Worm (Caenorhabditis elegans): ENCODE measurements around the gene Y54G2A.76.
"Not testable (repeated sequence)": the region's sequence is repeated elsewhere in the genome, so short reads cannot be mapped to it uniquely, and the experiment has no call there.

Y54G2A.76 gene

DNA sequence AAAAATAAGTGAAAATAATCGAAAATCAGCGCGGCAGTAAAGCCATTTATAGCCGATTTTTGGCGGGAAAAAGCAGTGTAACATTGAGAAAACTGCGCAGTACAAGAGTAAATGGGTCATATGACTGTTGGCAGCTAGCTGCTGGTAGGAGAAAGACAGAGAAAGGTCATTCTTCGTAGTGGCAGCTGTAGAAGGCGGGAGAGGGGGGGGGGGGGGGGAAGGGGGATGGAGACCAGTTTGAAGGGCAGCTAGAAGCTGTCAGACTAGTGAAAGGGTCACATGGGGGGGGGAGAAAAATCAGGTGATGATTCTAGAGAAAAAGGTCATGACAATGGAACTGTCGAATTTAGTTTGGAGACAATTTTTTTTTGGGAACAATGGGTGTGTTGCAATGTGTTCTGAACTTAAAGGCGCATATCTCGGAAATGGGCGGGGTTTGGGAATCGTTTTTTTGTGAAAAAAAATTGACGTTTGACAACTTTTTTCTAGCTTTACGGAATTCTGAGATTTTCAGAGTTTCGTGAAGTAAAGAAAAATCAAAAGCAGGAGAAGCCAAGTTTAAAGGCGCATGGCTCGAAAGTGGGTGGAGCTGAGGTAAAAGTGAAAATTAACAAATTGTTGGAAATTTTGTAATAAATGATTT lies 36.9 kb upstream of the Y54G2A.76 start:
- TF ChIP-seq sptf-1 (tag; optimal IDR thresholded peaks at IDR 0.05) = peak; percentile 19
- TF ChIP-seq ham-2 (GFP tag; optimal IDR thresholded peaks at IDR 0.05) = peak; percentile 25
- no peak for TF ChIP-seq nhr-2 (tag; optimal IDR thresholded peaks at IDR 0.05)

DNA sequence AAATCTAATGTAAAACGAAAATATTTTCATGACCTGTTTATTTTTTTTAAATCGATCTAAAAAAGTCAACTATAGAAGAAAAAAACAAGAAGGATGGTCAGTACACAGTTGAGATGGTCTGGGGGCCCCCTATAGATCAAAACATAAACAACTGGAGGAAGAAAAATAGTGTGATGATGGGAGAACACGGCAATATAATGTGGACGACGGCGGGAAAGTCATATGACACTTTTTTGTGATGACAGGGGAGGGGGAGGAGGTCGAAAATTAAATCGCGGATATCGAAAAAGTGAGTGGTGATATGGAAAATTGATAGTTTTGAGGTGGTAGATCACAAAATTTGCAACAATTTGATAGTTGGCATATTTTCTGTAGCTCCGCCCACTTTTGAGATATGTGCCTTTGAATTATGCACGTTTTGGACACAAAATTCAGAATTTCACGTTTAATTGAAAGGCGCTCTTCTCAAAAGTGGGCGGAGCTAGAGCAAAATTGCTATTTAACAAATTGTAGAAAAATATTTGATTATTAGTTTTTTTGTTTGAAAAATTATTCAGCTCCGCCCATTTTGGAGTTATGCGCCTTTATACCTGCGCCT lies 35.7 kb upstream of the Y54G2A.76 start:
- no peak for TF ChIP-seq nhr-28 (tag; optimal IDR thresholded peaks at IDR 0.05)
- no peak for TF ChIP-seq cnd-1 (tag; optimal IDR thresholded peaks at IDR 0.05)

DNA sequence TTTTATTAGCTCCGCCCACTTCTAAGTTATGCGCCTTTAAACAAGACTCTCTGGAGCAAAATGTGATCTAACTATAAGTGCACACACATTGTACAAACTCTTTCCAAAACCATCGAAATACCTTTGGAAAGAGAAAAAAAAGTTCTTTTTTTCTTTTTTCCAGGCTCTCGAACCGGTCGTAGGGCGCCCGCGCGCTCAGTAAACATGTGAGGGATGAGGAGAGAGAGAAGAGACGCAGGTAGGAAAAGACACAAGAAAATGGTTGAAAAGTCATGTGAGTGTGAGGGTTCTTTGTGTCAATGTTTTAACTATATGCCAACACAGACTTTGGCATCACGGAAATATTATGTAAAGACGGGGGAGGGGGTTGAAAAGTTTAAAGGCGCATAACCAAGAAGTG lies 34.7 kb upstream of the Y54G2A.76 start:
- no peak for TF ChIP-seq mls-2 (tag; optimal IDR thresholded peaks at IDR 0.05)
- TF ChIP-seq nhr-237 (tag; optimal IDR thresholded peaks at IDR 0.05) = peak; percentile 69
- TF ChIP-seq pha-4 (tag; optimal IDR thresholded peaks at IDR 0.05) = peak; percentile 24

DNA sequence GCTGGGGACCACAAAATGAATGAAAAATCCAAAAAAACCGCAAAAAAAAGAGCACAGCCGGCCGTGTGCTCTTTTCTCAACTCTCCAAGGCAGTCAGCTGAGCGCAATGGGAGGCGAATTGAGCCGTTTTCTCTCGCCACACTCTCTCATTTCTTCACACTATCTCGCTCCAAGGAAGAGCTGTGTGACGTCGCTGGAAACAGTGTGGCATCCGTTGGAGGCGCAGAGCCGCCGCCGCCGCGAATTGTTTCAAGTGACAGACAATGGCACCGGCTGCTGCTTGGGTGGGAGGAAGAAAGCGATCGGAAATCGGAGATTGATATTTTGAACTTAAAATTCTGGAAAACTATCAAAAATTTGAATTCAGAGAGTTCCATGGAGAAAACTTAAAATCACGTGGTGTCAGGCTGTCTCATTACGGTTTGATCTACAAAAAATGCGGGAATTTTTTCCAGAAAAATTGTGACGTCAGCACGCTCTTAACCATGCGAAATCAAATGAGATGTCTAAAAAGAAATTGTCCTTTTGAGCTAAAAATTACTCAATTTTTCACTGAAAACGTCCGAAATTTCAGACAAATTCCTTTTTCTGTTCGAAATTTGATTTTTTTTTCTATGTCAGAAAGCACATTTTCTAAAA lies 33.1 kb upstream of the Y54G2A.76 start:
- peak; percentile 42 for TF ChIP-seq hlh-1 (tag; optimal IDR thresholded peaks at IDR 0.05)
- no peak for TF ChIP-seq ceh-39 (tag; optimal IDR thresholded peaks at IDR 0.05)
- TF ChIP-seq ztf-11 (tag; optimal IDR thresholded peaks at IDR 0.05) = no peak
- TF ChIP-seq ceh-83 (GFP tag; optimal IDR thresholded peaks at IDR 0.05) = no peak
- TF ChIP-seq unc-39 (tag; optimal IDR thresholded peaks at IDR 0.05) = no peak
- no peak for TF ChIP-seq elt-3 (tag; optimal IDR thresholded peaks at IDR 0.05)
- no peak for TF ChIP-seq bed-3 (GFP tag; optimal IDR thresholded peaks at IDR 0.05)
- TF ChIP-seq mab-5 (tag; optimal IDR thresholded peaks at IDR 0.05) = no peak
- TF ChIP-seq lsy-2 (tag; optimal IDR thresholded peaks at IDR 0.05) = no peak
- no peak for TF ChIP-seq lin-32 (GFP tag; optimal IDR thresholded peaks at IDR 0.05)
- no peak for TF ChIP-seq cnd-1 (tag; optimal IDR thresholded peaks at IDR 0.05)
- TF ChIP-seq sptf-1 (tag; optimal IDR thresholded peaks at IDR 0.05) = peak; percentile 11
- TF ChIP-seq zip-8 (tag; optimal IDR thresholded peaks at IDR 0.05) = no peak
- peak; percentile 51 for TF ChIP-seq unc-120 (tag; optimal IDR thresholded peaks at IDR 0.05; ENCODE audit: poor library complexity, severe bottlenecking)

DNA sequence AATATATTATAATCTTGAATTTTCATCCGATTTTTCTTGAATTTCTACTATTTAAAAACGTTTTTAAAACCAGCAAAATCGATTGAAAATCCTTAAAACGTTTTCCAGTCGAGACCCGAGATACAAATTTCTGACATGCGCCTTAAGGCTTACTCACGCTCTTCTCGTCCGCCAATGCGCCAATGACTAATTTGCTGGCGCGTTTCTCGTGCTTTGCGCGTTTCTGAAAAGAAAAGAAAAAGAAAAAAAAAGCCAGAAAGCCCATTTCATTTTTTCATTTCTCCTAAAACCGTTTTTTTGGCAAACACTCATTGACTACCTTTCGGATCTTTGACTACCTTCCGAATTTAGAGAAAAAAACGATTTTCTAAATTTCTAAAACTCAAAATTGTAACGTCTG lies 32.5 kb upstream of the Y54G2A.76 start:
- TF ChIP-seq hlh-1 (tag; optimal IDR thresholded peaks at IDR 0.05) (no peak), mls-2 (tag; optimal IDR thresholded peaks at IDR 0.05) (no peak), ham-2 (GFP tag; optimal IDR thresholded peaks at IDR 0.05) (no peak), lsy-2 (tag; optimal IDR thresholded peaks at IDR 0.05) (no peak), ces-1 (GFP tag; optimal IDR thresholded peaks at IDR 0.05) (no peak), flh-1 (GFP tag; optimal IDR thresholded peaks at IDR 0.05) (no peak), ceh-39 (tag; optimal IDR thresholded peaks at IDR 0.05) (no peak), nhr-28 (tag; optimal IDR thresholded peaks at IDR 0.05) (no peak), lin-32 (GFP tag; optimal IDR thresholded peaks at IDR 0.05) (no peak), unc-62 (GFP tag; optimal IDR thresholded peaks at IDR 0.05) (no peak), zip-8 (tag; optimal IDR thresholded peaks at IDR 0.05) (no peak), lin-13 (tag; optimal IDR thresholded peaks at IDR 0.05) (no peak), mep-1 (tag; optimal IDR thresholded peaks at IDR 0.05) (no peak), drap-1 (GFP tag; optimal IDR thresholded peaks at IDR 0.05) (no peak)

DNA sequence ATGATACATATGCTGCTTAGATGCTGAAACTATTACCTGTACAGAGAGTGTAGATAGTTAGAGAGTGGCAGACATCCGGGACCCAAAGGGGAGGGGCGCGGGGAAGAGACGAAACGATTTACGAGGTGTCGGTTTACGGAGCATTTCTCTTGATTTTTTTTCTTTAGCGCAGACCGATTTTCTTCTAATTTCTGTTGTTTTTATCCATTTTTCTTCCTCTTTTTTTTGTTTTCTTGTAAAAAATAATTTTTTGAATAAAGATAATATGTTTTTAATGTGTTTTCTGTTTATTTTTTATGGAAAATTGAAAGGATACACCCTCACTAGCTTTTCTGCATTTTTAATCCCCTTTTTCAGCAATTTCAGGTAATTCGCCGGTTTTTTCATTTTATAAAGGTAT lies 31.4 kb upstream of the Y54G2A.76 start, which contains the start of gene Y54G2A.72:
Gene Y54G2A.72, plus strand, starts transcription at position 301 of the 400 bp plus-strand sequence.
- not testable (repeated sequence) for TF ChIP-seq nhr-237, zip-8, sptf-1 (tag; optimal IDR thresholded peaks at IDR 0.05)
